Fruit fly (Drosophila melanogaster): ENCODE data around the gene Trf2.

The Trf2 gene

DNA sequence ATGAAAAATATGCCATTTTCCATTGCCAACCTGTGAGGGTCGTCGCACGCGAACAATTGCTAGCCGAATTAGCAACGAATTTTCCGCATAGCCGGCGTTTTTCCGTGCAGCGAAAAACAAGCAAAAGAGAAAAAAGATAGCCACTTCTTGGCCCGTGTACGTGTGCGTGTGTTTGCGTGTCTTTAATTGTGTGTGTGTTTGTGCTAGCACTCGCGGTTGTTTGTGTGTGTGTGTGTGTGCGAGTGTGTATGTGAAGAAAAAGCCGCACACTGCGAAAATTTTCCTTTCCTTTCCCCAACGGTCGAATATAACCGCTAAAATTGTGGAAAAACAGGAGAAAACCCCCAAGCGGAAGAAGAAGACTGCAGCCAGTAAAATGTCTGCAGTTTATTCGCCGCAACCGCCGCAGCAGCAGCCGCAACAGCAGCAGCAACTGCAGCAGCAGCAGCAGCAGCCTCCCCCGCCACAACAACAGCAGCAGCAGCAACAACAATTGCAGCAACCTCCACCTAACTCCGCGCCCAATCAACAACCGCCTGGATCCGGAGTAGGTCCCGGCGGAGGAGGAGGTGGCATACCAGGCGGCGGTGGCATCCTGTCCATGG, 10.0 kb upstream of the Trf2 start:
- TF ChIP-seq CG33017 (tag; optimal IDR thresholded peaks at IDR 0.05) (no peak), cnc (optimal IDR thresholded peaks at IDR 0.05) (no peak)

DNA sequence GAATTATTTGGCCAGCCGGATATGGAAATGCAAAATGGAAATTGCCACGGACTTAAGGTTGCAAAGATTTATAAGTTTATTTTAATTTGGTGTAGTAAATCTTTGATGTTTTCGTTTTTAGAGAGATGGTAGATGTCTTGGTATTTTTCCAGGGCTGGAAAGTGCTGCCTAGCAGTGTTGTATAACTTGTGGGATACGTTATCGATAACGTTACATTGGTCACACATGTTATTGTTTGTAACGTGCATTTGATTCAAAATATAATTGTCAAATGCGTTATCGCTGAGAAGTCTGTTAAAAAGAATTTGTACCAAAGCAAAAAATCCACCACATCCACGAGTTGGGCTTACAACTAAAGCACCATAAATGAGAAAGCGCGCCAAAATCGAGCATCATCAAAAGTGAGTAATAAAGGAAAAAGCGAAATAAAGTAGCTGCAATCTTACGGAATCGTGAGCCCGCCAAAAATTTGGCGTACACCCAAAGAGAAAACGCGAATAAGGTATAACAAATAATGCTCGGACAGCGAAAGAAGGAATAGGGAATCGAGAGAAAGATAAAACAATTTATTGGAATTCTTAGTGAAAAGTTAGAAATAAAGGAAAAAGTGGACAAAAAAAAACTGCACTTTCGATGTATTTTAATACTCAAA, 1.8 kb upstream of the Trf2 start, which contains the start of gene PIG-T:
Gene PIG-T (minus strand): TSS at position 140 of the 652 bp plus-strand sequence.
- TF ChIP-seq cic (GFP tag; optimal IDR thresholded peaks at IDR 0.05) (no peak), Crg-1 (GFP tag; optimal IDR thresholded peaks at IDR 0.05) (peak; percentile 26), Mnt (GFP tag; optimal IDR thresholded peaks at IDR 0.05) (peak; percentile 82), CG33017 (tag; optimal IDR thresholded peaks at IDR 0.05) (no peak), CG1620 (GFP tag; optimal IDR thresholded peaks at IDR 0.05) (peak; percentile 14), CG11617 (GFP tag; optimal IDR thresholded peaks at IDR 0.05) (no peak), Hr96 (GFP tag; optimal IDR thresholded peaks at IDR 0.05) (no peak), pad (GFP tag; optimal IDR thresholded peaks at IDR 0.05) (peak; percentile 44), bab1 (GFP tag; optimal IDR thresholded peaks at IDR 0.05) (no peak), Clk (GFP tag; optimal IDR thresholded peaks at IDR 0.05) (no peak), CG14711 (tag; optimal IDR thresholded peaks at IDR 0.05) (no peak), kay (GFP tag; ENCODE audit: borderline replicate concordance) (no peak), CG12768 (GFP tag; optimal IDR thresholded peaks at IDR 0.05) (no peak), CG7045 (GFP tag; optimal IDR thresholded peaks at IDR 0.05) (no peak), CG7101 (tag; optimal IDR thresholded peaks at IDR 0.05) (peak; percentile 59), tj (GFP tag; optimal IDR thresholded peaks at IDR 0.05) (no peak)

DNA sequence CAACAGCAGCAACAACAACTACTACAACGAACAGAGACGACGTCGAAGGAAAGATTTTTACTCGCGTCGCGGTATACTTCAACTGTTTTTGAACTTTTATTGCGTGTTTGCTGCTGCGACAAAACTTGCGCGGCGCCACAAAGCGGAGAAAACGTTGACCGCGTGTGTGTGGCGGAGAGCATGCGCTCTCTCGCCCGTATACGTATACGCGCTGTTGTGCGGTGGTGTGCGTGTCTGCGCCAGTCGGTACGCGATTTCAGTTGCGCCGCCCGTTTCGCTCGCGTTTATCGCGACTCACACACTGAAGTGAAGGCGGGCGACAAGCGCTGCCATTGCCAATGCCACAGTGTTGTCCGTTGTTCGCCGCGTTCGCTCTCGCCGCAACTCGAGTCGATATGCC, 721 bp downstream of the Trf2 start:
- TF ChIP-seq CG7101 (tag; optimal IDR thresholded peaks at IDR 0.05) (peak; percentile 87), CG5204 (GFP tag; optimal IDR thresholded peaks at IDR 0.05) (peak; percentile 78), CG7045 (GFP tag; optimal IDR thresholded peaks at IDR 0.05) (peak; percentile 73), Hr96 (GFP tag; optimal IDR thresholded peaks at IDR 0.05) (peak; percentile 94), toe (GFP tag; optimal IDR thresholded peaks at IDR 0.05) (peak; percentile 93), kay (GFP tag; ENCODE audit: borderline replicate concordance) (peak; percentile 99), CG33017 (tag; optimal IDR thresholded peaks at IDR 0.05) (peak; percentile 84), Mnt (GFP tag; optimal IDR thresholded peaks at IDR 0.05) (peak; percentile 93), Clk (GFP tag; optimal IDR thresholded peaks at IDR 0.05) (peak; percentile 93), CG14711 (tag; optimal IDR thresholded peaks at IDR 0.05) (peak; percentile 78), pad (GFP tag; optimal IDR thresholded peaks at IDR 0.05) (peak; percentile 85), CG12768 (GFP tag; optimal IDR thresholded peaks at IDR 0.05) (peak; percentile 92), bab1 (GFP tag; optimal IDR thresholded peaks at IDR 0.05) (peak; percentile 100), cic (GFP tag; optimal IDR thresholded peaks at IDR 0.05) (peak; percentile 98), cnc (optimal IDR thresholded peaks at IDR 0.05) (no peak), ovo (GFP tag; optimal IDR thresholded peaks at IDR 0.05) (peak; percentile 100), CG11617 (GFP tag; optimal IDR thresholded peaks at IDR 0.05) (peak; percentile 84), tj (GFP tag; optimal IDR thresholded peaks at IDR 0.05) (peak; percentile 93), CG1620 (GFP tag; optimal IDR thresholded peaks at IDR 0.05) (peak; percentile 70), Crg-1 (GFP tag; optimal IDR thresholded peaks at IDR 0.05) (peak; percentile 40)

DNA sequence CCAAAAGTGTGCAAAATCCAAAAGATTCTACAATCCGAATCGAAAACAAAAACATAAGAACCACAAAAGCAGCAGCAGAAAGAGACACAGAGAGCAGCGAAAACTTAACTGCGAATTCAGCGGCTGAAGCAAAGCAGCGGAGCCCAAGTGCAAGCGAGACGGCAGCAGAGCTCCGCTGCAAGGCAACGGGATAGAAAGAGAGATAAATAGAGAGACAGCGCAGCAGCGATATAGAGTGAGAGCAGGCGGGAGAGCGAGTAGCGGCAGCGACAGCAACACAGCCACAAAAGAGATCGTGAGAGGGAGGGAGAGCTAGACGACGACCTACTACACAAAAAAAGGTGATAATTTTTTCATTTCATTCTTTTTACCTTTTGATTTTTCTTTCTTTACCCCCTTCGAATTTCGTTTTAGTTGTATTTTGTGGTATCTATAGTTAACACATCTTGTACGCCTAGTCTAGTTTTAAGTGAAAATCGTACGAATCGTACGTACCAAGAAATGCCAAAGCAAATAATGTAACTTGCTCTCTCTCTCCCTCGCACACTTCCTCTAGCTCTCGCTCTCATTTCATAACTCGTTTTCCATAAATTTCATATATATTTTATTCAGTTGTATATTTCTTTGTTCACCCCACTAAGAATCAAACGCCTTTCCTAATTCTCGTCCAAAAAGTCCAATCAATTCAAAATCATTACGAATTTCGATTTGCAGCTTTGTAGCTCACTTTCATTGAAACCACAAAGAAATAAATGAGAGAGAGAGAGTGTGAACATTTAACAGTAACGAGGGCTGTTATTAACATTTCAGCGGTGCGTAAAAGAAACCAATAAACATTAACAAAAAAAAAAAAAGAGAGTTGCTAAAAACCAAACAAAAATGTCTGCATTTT, 1.5 kb downstream of the Trf2 start:
- peak; percentile 97 for TF ChIP-seq kay (GFP tag; ENCODE audit: borderline replicate concordance)
- TF ChIP-seq Hr96 (GFP tag; optimal IDR thresholded peaks at IDR 0.05), result peak; percentile 29
- TF ChIP-seq ovo (GFP tag; optimal IDR thresholded peaks at IDR 0.05), result no peak
- TF ChIP-seq bab1 (GFP tag; optimal IDR thresholded peaks at IDR 0.05), result peak; percentile 65

DNA sequence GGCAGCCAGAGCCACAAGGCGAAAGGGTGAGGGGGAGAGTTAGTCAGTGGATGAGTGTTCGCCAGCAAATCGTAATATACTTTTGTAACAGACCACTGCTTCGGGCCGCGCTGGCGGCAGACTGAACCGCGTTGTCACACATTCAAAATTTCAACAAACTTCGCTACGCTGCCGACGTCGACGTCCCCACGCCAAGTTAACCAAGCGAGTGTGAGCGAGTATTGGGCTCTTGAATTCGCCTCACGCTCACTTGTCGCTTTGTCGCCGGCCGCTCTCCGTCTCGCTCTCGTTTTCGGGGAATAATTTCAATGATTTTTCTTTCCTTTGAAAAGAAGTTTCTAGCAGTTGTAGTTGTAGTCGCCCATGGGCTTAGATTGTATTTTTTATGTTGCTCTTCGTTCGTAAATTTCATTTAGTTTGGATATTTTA, 2.5 kb downstream of the Trf2 start, which contains the start of gene lawc:
Gene lawc (minus strand): TSS at position 127 of the 429 bp plus-strand sequence.
- TF ChIP-seq bab1 (GFP tag; optimal IDR thresholded peaks at IDR 0.05) (peak; percentile 98), CG5204 (GFP tag; optimal IDR thresholded peaks at IDR 0.05) (no peak), CG12768 (GFP tag; optimal IDR thresholded peaks at IDR 0.05) (peak; percentile 63), CG7045 (GFP tag; optimal IDR thresholded peaks at IDR 0.05) (peak; percentile 15), Crg-1 (GFP tag; optimal IDR thresholded peaks at IDR 0.05) (no peak), CG11617 (GFP tag; optimal IDR thresholded peaks at IDR 0.05) (peak; percentile 74), Clk (GFP tag; optimal IDR thresholded peaks at IDR 0.05) (peak; percentile 79), cnc (optimal IDR thresholded peaks at IDR 0.05) (no peak), tj (GFP tag; optimal IDR thresholded peaks at IDR 0.05) (peak; percentile 78), Mnt (GFP tag; optimal IDR thresholded peaks at IDR 0.05) (peak; percentile 71), Hr96 (GFP tag; optimal IDR thresholded peaks at IDR 0.05) (peak; percentile 76), CG1620 (GFP tag; optimal IDR thresholded peaks at IDR 0.05) (peak; percentile 56), CG33017 (tag; optimal IDR thresholded peaks at IDR 0.05) (peak; percentile 75), ovo (GFP tag; optimal IDR thresholded peaks at IDR 0.05) (peak; percentile 62), cic (GFP tag; optimal IDR thresholded peaks at IDR 0.05) (peak; percentile 88), pad (GFP tag; optimal IDR thresholded peaks at IDR 0.05) (peak; percentile 66), CG7101 (tag; optimal IDR thresholded peaks at IDR 0.05) (peak; percentile 76), toe (GFP tag; optimal IDR thresholded peaks at IDR 0.05) (peak; percentile 36), kay (GFP tag; ENCODE audit: borderline replicate concordance) (peak; percentile 98), CG14711 (tag; optimal IDR thresholded peaks at IDR 0.05) (peak; percentile 54)

Measured in whole organism, adult.